Fruit fly (Drosophila melanogaster): Measurements from ENCODE around the gene CG1116.

The CG1116 gene

DNA sequence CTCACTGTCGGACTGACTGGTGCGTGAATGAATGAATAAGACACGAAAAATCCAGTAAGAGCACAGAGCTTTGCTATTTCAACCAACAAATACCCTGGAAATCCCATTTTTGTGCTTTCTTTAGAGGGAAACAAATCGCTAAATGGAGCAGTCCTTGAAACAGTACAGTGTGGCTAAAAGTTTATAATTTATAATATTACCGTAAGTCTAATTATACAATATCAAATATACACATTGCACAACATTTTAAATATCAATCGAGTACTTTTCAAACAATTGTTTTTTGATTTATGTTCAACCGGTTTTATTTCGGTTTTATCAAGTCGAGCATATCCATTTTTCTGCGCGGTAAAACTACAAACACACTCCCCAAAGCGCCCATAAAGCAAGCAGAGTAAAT lies 26.2 kb upstream of the CG1116 start (continued):
- TF ChIP-seq CG18011 (GFP tag; optimal IDR thresholded peaks at IDR 0.05) (no peak), BEAF-32 (GFP tag; optimal IDR thresholded peaks at IDR 0.05) (no peak), CG2889 (GFP tag; IDR thresholded peaks at IDR 0.05) (no peak), CG14441 (GFP tag; IDR thresholded peaks at IDR 0.05) (no peak), otp (GFP tag; IDR thresholded peaks at IDR 0.05) (no peak), CG14860 (GFP tag; IDR thresholded peaks at IDR 0.05; ENCODE audit: partially characterized antibody) (no peak), esg (GFP tag; conservative IDR thresholded peaks at IDR 0.05) (no peak), Fer2 (tag; optimal IDR thresholded peaks at IDR 0.05) (no peak), Ets65A (GFP tag) (no peak), CG11560 (tag; IDR thresholded peaks at IDR 0.05) (no peak), CrebB (tag; optimal IDR thresholded peaks at IDR 0.05) (no peak), Asciz (GFP tag; optimal IDR thresholded peaks at IDR 0.05) (no peak), CG1024 (GFP tag; IDR thresholded peaks at IDR 0.05) (no peak), nau (GFP tag; optimal IDR thresholded peaks at IDR 0.05) (no peak), CG4424 (GFP tag; optimal IDR thresholded peaks at IDR 0.05) (no peak), dmrt99B (tag; optimal IDR thresholded peaks at IDR 0.05) (peak; percentile 19), CG30403 (GFP tag; optimal IDR thresholded peaks at IDR 0.05) (peak; percentile 3), B-H2 (GFP tag; optimal IDR thresholded peaks at IDR 0.05) (no peak), CkIIα-i1 (GFP tag; IDR thresholded peaks at IDR 0.05) (no peak), ems (GFP tag; optimal IDR thresholded peaks at IDR 0.05) (no peak), CG8089 (GFP tag; optimal IDR thresholded peaks at IDR 0.05) (no peak), peb (GFP tag; IDR thresholded peaks at IDR 0.05) (no peak), HLH4C (GFP tag; IDR thresholded peaks at IDR 0.05; ENCODE audit: partially characterized antibody) (no peak), CG33213 (GFP tag; optimal IDR thresholded peaks at IDR 0.05) (no peak), pfk (GFP tag; optimal IDR thresholded peaks at IDR 0.05) (no peak), CG7963 (GFP tag; IDR thresholded peaks at IDR 0.05; ENCODE audit: partially characterized antibody) (no peak), gcm2 (GFP tag; optimal IDR thresholded peaks at IDR 0.05) (no peak), ERR (GFP tag; optimal IDR thresholded peaks at IDR 0.05) (no peak), vvl (GFP tag; IDR thresholded peaks at IDR 0.05) (no peak), CG9876 (GFP tag; optimal IDR thresholded peaks at IDR 0.05) (no peak), CG6175 (GFP tag; IDR thresholded peaks at IDR 0.05) (no peak), ac (GFP tag; optimal IDR thresholded peaks at IDR 0.05) (no peak), CG2202 (tag; optimal IDR thresholded peaks at IDR 0.05) (no peak), CG7786 (GFP tag; optimal IDR thresholded peaks at IDR 0.05) (no peak), CG10565 (GFP tag; optimal IDR thresholded peaks at IDR 0.05) (no peak), grau (tag; optimal IDR thresholded peaks at IDR 0.05) (peak; percentile 23), CG11723 (GFP tag; optimal IDR thresholded peaks at IDR 0.05) (no peak), aop (GFP tag; IDR thresholded peaks at IDR 0.05) (no peak), CG7745 (tag; optimal IDR thresholded peaks at IDR 0.05) (no peak), CG10321 (GFP tag; IDR thresholded peaks at IDR 0.05) (no peak), CG10543 (GFP tag; optimal IDR thresholded peaks at IDR 0.05) (no peak), NfI (GFP tag; optimal IDR thresholded peaks at IDR 0.05) (no peak), tap (tag; optimal IDR thresholded peaks at IDR 0.05) (no peak), CG15514 (GFP tag; optimal IDR thresholded peaks at IDR 0.05) (peak; percentile 8), CG4328 (GFP tag; optimal IDR thresholded peaks at IDR 0.05) (no peak), Bdp1 (GFP tag; optimal IDR thresholded peaks at IDR 0.05) (no peak), gsb (GFP tag; IDR thresholded peaks at IDR 0.05) (no peak), salm (tag; optimal IDR thresholded peaks at IDR 0.05) (no peak), wek (GFP tag; optimal IDR thresholded peaks at IDR 0.05) (no peak), jigr1 (GFP tag; IDR thresholded peaks at IDR 0.05) (no peak), Mad (GFP tag; optimal IDR thresholded peaks at IDR 0.05) (no peak), Nf-YA (GFP tag; IDR thresholded peaks at IDR 0.05) (no peak)
